Fruit fly (Drosophila melanogaster): ENCODE results near the gene PIG-U.

DNA sequence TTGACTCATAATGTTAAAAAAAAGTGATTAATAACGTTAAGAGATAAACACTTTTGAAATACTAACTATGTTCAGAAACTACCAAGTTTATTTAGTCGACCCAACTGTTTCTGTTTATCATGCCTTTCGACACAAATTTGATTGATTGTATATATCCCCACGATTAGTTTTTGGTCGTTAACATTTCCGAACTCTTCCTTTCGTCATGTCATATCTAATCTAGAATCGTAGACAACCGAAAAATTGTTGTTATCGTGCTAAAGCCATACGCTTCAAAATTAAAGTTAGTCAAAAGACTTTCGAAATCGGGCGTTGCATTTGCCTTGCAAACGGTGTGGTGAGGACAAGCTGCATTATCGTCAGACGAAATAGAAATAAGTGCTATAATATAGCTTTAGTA lies 15.3 kb downstream of the PIG-U start:
- TF ChIP-seq CG3919 (GFP tag; optimal IDR thresholded peaks at IDR 0.05) (no peak), CG11762 (GFP tag; optimal IDR thresholded peaks at IDR 0.05; ENCODE audit: insufficient read depth) (no peak), Hr39 (GFP tag; optimal IDR thresholded peaks at IDR 0.05) (no peak), CG7368 (GFP tag; optimal IDR thresholded peaks at IDR 0.05) (no peak), Lpt (GFP tag; optimal IDR thresholded peaks at IDR 0.05) (no peak), Gug (GFP tag; IDR thresholded peaks at IDR 0.05) (no peak)

Data from whole organism, prepupa.